Worm (Caenorhabditis elegans): ENCODE results near the gene nas-28.

nas-28 gene

ce11 chrIII:6213915-6214314 lies 30.9 kb upstream of the nas-28 start, which contains the start of gene C23G10.10:
C23G10.10 (minus strand) TSS chrIII:6214015.
- TF ChIP-seq unc-120 (tag; optimal IDR thresholded peaks at IDR 0.05; ENCODE audit: poor library complexity, severe bottlenecking): no peak
- no peak for TF ChIP-seq mls-2 (tag; optimal IDR thresholded peaks at IDR 0.05)
- TF ChIP-seq ceh-83 (GFP tag; optimal IDR thresholded peaks at IDR 0.05): no peak
- TF ChIP-seq lin-13 (tag; optimal IDR thresholded peaks at IDR 0.05): no peak

DNA sequence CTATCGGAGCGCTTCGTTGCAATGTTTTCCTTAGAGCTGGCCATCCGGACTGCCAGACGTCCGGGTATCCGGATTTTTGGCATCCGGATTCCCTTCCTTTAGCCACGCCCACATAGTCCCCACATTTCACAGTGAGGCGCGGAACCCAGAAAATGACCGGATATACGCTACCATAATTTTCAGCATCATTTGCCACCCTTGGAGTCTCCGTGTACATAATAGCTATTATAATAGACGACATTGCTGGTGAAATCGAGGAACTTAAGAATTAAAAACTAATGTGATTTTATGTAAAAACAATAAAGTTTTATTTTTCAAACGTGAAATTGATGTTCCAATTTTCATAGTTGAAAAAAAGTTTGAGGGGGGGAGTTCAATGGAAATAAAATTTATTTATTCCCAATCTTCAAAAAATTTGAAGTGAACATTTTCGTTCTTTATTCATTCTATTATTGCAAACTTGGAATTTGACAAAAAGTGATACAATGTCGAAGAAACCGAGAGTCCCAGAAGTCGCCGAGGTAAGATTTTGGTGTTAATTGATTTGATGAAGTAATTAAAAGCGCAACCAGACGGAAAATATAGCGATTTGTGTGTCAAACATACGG lies 27.3 kb upstream of the nas-28 start:
- TF ChIP-seq nhr-2 (tag; optimal IDR thresholded peaks at IDR 0.05) (no peak), lsy-2 (tag; optimal IDR thresholded peaks at IDR 0.05) (no peak), lin-32 (GFP tag; optimal IDR thresholded peaks at IDR 0.05) (no peak), ham-2 (GFP tag; optimal IDR thresholded peaks at IDR 0.05) (no peak), elt-3 (tag; optimal IDR thresholded peaks at IDR 0.05) (no peak), bed-3 (GFP tag; optimal IDR thresholded peaks at IDR 0.05) (no peak), M03D4.4 (tag; optimal IDR thresholded peaks at IDR 0.05) (no peak), lin-13 (tag; optimal IDR thresholded peaks at IDR 0.05) (no peak), drap-1 (GFP tag; optimal IDR thresholded peaks at IDR 0.05) (no peak), sptf-1 (tag; optimal IDR thresholded peaks at IDR 0.05) (no peak), snpc-4 (tag; optimal IDR thresholded peaks at IDR 0.05) (no peak), ceh-43 (GFP tag; optimal IDR thresholded peaks at IDR 0.05) (no peak), flh-1 (GFP tag; optimal IDR thresholded peaks at IDR 0.05) (no peak), cnd-1 (tag; optimal IDR thresholded peaks at IDR 0.05) (no peak), sem-2 (GFP tag; optimal IDR thresholded peaks at IDR 0.05) (no peak), ceh-83 (GFP tag; optimal IDR thresholded peaks at IDR 0.05) (no peak)

DNA sequence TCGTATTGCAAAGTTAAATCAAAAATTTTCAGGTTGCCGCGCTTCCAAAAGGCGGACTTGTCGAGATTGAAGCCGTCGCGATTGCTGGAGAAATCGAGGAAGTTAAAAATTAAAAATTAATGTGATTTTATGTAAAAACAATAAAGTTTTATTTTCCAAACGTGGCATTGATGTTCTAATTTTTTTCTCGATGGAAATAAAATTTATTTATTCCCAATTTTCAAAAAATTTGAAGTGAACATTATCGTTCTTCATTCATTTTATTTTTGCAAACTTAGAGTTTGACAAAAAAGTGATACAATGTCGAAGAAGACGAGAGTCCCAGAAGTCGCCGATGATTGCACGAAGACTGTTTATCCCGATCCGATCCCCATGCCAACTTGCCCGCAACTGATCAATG lies 26.0 kb upstream of the nas-28 start, which contains the start of gene C23G10.1:
TSS of gene C23G10.1 (plus strand) at position 301 of the 400 bp plus-strand sequence.
- TF ChIP-seq M03D4.4 (tag; optimal IDR thresholded peaks at IDR 0.05) (no peak), zip-8 (tag; optimal IDR thresholded peaks at IDR 0.05) (no peak), bed-3 (GFP tag; optimal IDR thresholded peaks at IDR 0.05) (no peak), cnd-1 (tag; optimal IDR thresholded peaks at IDR 0.05) (no peak), pha-4 (tag; optimal IDR thresholded peaks at IDR 0.05) (no peak), mab-5 (tag; optimal IDR thresholded peaks at IDR 0.05) (no peak), mep-1 (tag; optimal IDR thresholded peaks at IDR 0.05) (no peak)

- TF ChIP-seq mab-5 (tag; optimal IDR thresholded peaks at IDR 0.05): no peak
- TF ChIP-seq blmp-1 (tag; optimal IDR thresholded peaks at IDR 0.05): no peak
- TF ChIP-seq tbx-8 (GFP tag; optimal IDR thresholded peaks at IDR 0.05): no peak
- TF ChIP-seq nhr-76 (tag; optimal IDR thresholded peaks at IDR 0.05): no peak
- no peak for TF ChIP-seq unc-39 (tag; optimal IDR thresholded peaks at IDR 0.05)
- TF ChIP-seq zip-8 (tag; optimal IDR thresholded peaks at IDR 0.05): no peak
- TF ChIP-seq snpc-4 (tag; optimal IDR thresholded peaks at IDR 0.05): no peak
- no peak for TF ChIP-seq lsy-2 (tag; optimal IDR thresholded peaks at IDR 0.05)
- TF ChIP-seq drap-1 (GFP tag; optimal IDR thresholded peaks at IDR 0.05): no peak
- no peak for TF ChIP-seq ces-1 (GFP tag; optimal IDR thresholded peaks at IDR 0.05)
- no peak for TF ChIP-seq nhr-237 (tag; optimal IDR thresholded peaks at IDR 0.05)
- no peak for TF ChIP-seq pha-4 (tag; optimal IDR thresholded peaks at IDR 0.05)
- no peak for TF ChIP-seq elt-3 (tag; optimal IDR thresholded peaks at IDR 0.05)
- no peak for TF ChIP-seq ceh-39 (tag; optimal IDR thresholded peaks at IDR 0.05)
- no peak for TF ChIP-seq flh-1 (GFP tag; optimal IDR thresholded peaks at IDR 0.05)
- TF ChIP-seq ham-2 (GFP tag; optimal IDR thresholded peaks at IDR 0.05): no peak
- TF ChIP-seq sem-2 (GFP tag; optimal IDR thresholded peaks at IDR 0.05): no peak
Observed at ce11 chrIII:6207881-6208280, 24.9 kb upstream of the nas-28 start, which contains the start of gene C23G10.2. C23G10.2 (plus strand) TSS chrIII:6208064.

DNA sequence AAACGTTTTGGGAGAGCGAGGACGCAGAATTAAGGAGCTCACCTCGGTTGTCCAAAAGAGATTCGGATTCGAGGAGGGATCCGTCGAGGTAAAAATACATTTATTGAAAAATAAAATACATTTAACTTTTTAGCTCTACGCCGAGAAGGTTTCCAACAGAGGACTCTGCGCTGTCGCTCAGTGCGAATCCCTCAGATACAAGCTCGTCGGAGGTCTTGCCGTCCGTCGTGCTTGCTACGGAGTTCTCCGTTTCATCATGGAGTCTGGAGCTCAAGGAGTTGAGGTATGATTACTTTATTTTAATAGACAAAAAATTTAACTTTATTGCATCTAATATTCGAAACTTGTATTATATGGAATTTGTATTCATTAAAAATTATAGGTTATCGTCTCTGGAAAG lies 24.0 kb upstream of the nas-28 start:
- TF ChIP-seq ces-1 (GFP tag; optimal IDR thresholded peaks at IDR 0.05): no peak
- no peak for TF ChIP-seq ceh-83 (GFP tag; optimal IDR thresholded peaks at IDR 0.05)
- TF ChIP-seq flh-1 (GFP tag; optimal IDR thresholded peaks at IDR 0.05): no peak
- TF ChIP-seq nhr-12 (tag; optimal IDR thresholded peaks at IDR 0.05): no peak
- TF ChIP-seq blmp-1 (tag; optimal IDR thresholded peaks at IDR 0.05): no peak
- no peak for TF ChIP-seq snpc-4 (tag; optimal IDR thresholded peaks at IDR 0.05)
- TF ChIP-seq nhr-76 (tag; optimal IDR thresholded peaks at IDR 0.05): no peak
- TF ChIP-seq ham-2 (GFP tag; optimal IDR thresholded peaks at IDR 0.05): no peak
- no peak for TF ChIP-seq elt-3 (tag; optimal IDR thresholded peaks at IDR 0.05)
- TF ChIP-seq lin-13 (tag; optimal IDR thresholded peaks at IDR 0.05): no peak

Measured in whole organism, mixed stage, embryonic.